Fruit fly (Drosophila melanogaster) whole organism, prepupa: ENCODE data around the gene mex1.
A peak's percentile ranks its signal among the peaks of the same experiment; 100 is the strongest.

Experiments used
- CG10669 ChIP-seq: fragments of 200-800 bp; sonication (Bioruptor generic); optimal IDR thresholded peaks from 3 replicates; lab custom pipeline; 2018; ENCODE audit warnings: missing biosample characterization, mild to moderate bottlenecking, missing genetic modification characterization, moderate library complexity
- CG11294 ChIP-seq: fragments of 200-800 bp; sonication (Bioruptor generic); IDR thresholded peaks from 2 replicates; pipeline ENCODE4 v1.3.6; 2022; ENCODE audit warnings: missing biosample characterization, missing genetic modification characterization
- CG11762 ChIP-seq: fragments of 200-800 bp; sonication (Bioruptor generic); optimal IDR thresholded peaks from 3 replicates; lab custom pipeline; 2016; ENCODE audit warnings: missing biosample characterization, missing genetic modification characterization; ENCODE audit not compliant: insufficient read depth
- CG11902 ChIP-seq: fragments of 200-800 bp; sonication (Bioruptor generic); optimal IDR thresholded peaks from 3 replicates; lab custom pipeline; 2016; ENCODE audit warnings: missing biosample characterization, missing genetic modification characterization
- CG15336 ChIP-seq: fragments of 200-800 bp; sonication (Bioruptor generic); IDR thresholded peaks from 2 replicates; pipeline ENCODE4 v1.3.6; 2022; ENCODE audit warnings: missing biosample characterization, missing genetic modification characterization
- CG1621 ChIP-seq: fragments of 200-800 bp; sonication (Bioruptor generic); optimal IDR thresholded peaks from 3 replicates; lab custom pipeline; 2018; ENCODE audit warnings: missing biosample characterization, mild to moderate bottlenecking, missing genetic modification characterization
- CG3032 ChIP-seq: fragments of 200-800 bp; optimal IDR thresholded peaks from 2 replicates; lab custom pipeline; 2019; ENCODE audit warnings: missing biosample characterization, mild to moderate bottlenecking, missing genetic modification characterization, moderate library complexity
- CG32006 ChIP-seq: fragments of 200-800 bp; sonication (Bioruptor generic); optimal IDR thresholded peaks from 3 replicates; lab custom pipeline; 2017; ENCODE audit warnings: missing biosample characterization, mild to moderate bottlenecking, missing genetic modification characterization
- CG34406 ChIP-seq: fragments of 200-800 bp; sonication (Bioruptor generic); optimal IDR thresholded peaks from 3 replicates; lab custom pipeline; 2016; ENCODE audit warnings: missing biosample characterization, missing genetic modification characterization
- CG6163 ChIP-seq: fragments of 200-800 bp; sonication (Bioruptor generic); IDR thresholded peaks from 3 replicates; pipeline ENCODE4 v1.3.6; 2022; ENCODE audit warnings: missing biosample characterization, missing genetic modification characterization
- CG6276 ChIP-seq: fragments of 200-800 bp; sonication (Bioruptor generic); optimal IDR thresholded peaks from 2 replicates; lab custom pipeline; 2017; ENCODE audit warnings: missing biosample characterization, mild to moderate bottlenecking, missing genetic modification characterization
- CG7368 ChIP-seq: fragments of 200-800 bp; sonication (Bioruptor generic); optimal IDR thresholded peaks from 3 replicates; lab custom pipeline; 2016; ENCODE audit warnings: missing biosample characterization, missing genetic modification characterization
- CG8119 ChIP-seq: fragments of 200-800 bp; sonication (Bioruptor generic); IDR thresholded peaks from 3 replicates; pipeline ENCODE4 v1.3.6; 2022; ENCODE audit warnings: missing biosample characterization, missing genetic modification characterization
- CG8319 ChIP-seq: fragments of 200-800 bp; sonication (Bioruptor generic); optimal IDR thresholded peaks from 3 replicates; lab custom pipeline; 2016; ENCODE audit warnings: missing biosample characterization, missing genetic modification characterization
- CG8632 ChIP-seq: fragments of 200-800 bp; sonication (Bioruptor generic); optimal IDR thresholded peaks from 3 replicates; lab custom pipeline; 2016; ENCODE audit warnings: missing biosample characterization, missing genetic modification characterization
- CG9139 ChIP-seq: fragments of 200-800 bp; sonication (Bioruptor generic); optimal IDR thresholded peaks from 3 replicates; lab custom pipeline; 2017; ENCODE audit warnings: missing biosample characterization, mild to moderate bottlenecking, missing genetic modification characterization
- Eip75B ChIP-seq: fragments of 200-800 bp; sonication (Bioruptor generic); optimal IDR thresholded peaks from 3 replicates; lab custom pipeline; 2016; ENCODE audit warnings: missing biosample characterization, missing genetic modification characterization
- Eip78C ChIP-seq: fragments of 200-800 bp; sonication (Bioruptor generic); peaks from one replicate; lab custom pipeline; 2016; ENCODE audit warnings: missing biosample characterization, missing genetic modification characterization
- Eip93F ChIP-seq: fragments of 200-800 bp; sonication (Bioruptor generic); optimal IDR thresholded peaks from 2 replicates; lab custom pipeline; 2016; ENCODE audit warnings: missing biosample characterization, mild to moderate bottlenecking, missing genetic modification characterization
- Ets21C ChIP-seq: fragments of 200-800 bp; sonication (Bioruptor generic); optimal IDR thresholded peaks from 3 replicates; lab custom pipeline; 2016; ENCODE audit warnings: missing biosample characterization, missing genetic modification characterization
- Gug ChIP-seq: fragments of 200-800 bp; sonication (Bioruptor generic); IDR thresholded peaks from 2 replicates; pipeline ENCODE4 v1.3.6; 2022; ENCODE audit warnings: missing biosample characterization, missing genetic modification characterization
- Hr39 ChIP-seq: fragments of 200-800 bp; sonication (Bioruptor generic); optimal IDR thresholded peaks from 2 replicates; lab custom pipeline; 2016; ENCODE audit warnings: missing biosample characterization, missing genetic modification characterization
- OdsH ChIP-seq: fragments of 200-800 bp; sonication (Bioruptor generic); optimal IDR thresholded peaks from 3 replicates; lab custom pipeline; 2016; ENCODE audit warnings: missing biosample characterization, missing genetic modification characterization
- Smox ChIP-seq: fragments of 200-800 bp; sonication (Bioruptor generic); optimal IDR thresholded peaks from 3 replicates; lab custom pipeline; 2016; ENCODE audit warnings: missing biosample characterization, missing genetic modification characterization
- Sox102F ChIP-seq: fragments of 200-800 bp; sonication (Bioruptor generic); optimal IDR thresholded peaks from 2 replicates; lab custom pipeline; 2016; ENCODE audit warnings: missing biosample characterization, mild to moderate bottlenecking, missing genetic modification characterization
- Sox14 ChIP-seq: fragments of 200-800 bp; sonication (Bioruptor generic); optimal IDR thresholded peaks from 3 replicates; lab custom pipeline; 2016; ENCODE audit warnings: missing biosample characterization, missing genetic modification characterization
- achi ChIP-seq: fragments of 200-800 bp; sonication (Bioruptor generic); optimal IDR thresholded peaks from 3 replicates; lab custom pipeline; 2016; ENCODE audit warnings: missing biosample characterization, missing genetic modification characterization
- acj6 ChIP-seq: fragments of 200-800 bp; sonication (Bioruptor generic); optimal IDR thresholded peaks from 3 replicates; lab custom pipeline; 2016; ENCODE audit warnings: missing biosample characterization, missing genetic modification characterization
- dac ChIP-seq: fragments of 200-800 bp; sonication (Bioruptor generic); optimal IDR thresholded peaks from 2 replicates; lab custom pipeline; 2017; ENCODE audit warnings: missing biosample characterization, mild to moderate bottlenecking, missing genetic modification characterization
- eg ChIP-seq: fragments of 200-800 bp; sonication (Bioruptor generic); IDR thresholded peaks from 3 replicates; pipeline ENCODE4 v1.3.6; 2022; ENCODE audit warnings: missing biosample characterization, missing genetic modification characterization
- fd59A ChIP-seq: fragments of 200-800 bp; sonication (Bioruptor generic); optimal IDR thresholded peaks from 2 replicates; lab custom pipeline; 2017; ENCODE audit warnings: missing biosample characterization, mild to moderate bottlenecking, missing genetic modification characterization, missing genetic modification reagents
- fd85E ChIP-seq: fragments of 200-800 bp; sonication (Bioruptor generic); optimal IDR thresholded peaks from 3 replicates; lab custom pipeline; 2016; ENCODE audit warnings: missing biosample characterization, missing genetic modification characterization
- fkh ChIP-seq: fragments of 200-800 bp; sonication (Bioruptor generic); optimal IDR thresholded peaks from 3 replicates; lab custom pipeline; 2017; ENCODE audit warnings: missing biosample characterization, mild to moderate bottlenecking, missing genetic modification characterization, moderate library complexity
- salr ChIP-seq, 2 experiments: fragments of 200-800 bp; sonication (Bioruptor generic); optimal IDR thresholded peaks; 3 replicates each; lab custom pipeline; 2016 to 2018; ENCODE audit warnings: missing biosample characterization in 2 of 2, missing genetic modification characterization in 2 of 2, mild to moderate bottlenecking in 1 of 2
- spab ChIP-seq: fragments of 200-800 bp; sonication (Bioruptor generic); optimal IDR thresholded peaks from 2 replicates; lab custom pipeline; 2017; ENCODE audit warnings: missing biosample characterization, mild to moderate bottlenecking, missing genetic modification characterization, missing genetic modification reagents
- ss ChIP-seq, 2 experiments: fragments of 200-800 bp; sonication (Bioruptor generic); optimal IDR thresholded peaks; 2 replicates in 1 of 2; 3 replicates in 1 of 2; lab custom pipeline; 2017 to 2018; ENCODE audit warnings: mild to moderate bottlenecking in 2 of 2, missing biosample characterization in 2 of 2, missing genetic modification characterization in 2 of 2, moderate library complexity in 1 of 2
- svp ChIP-seq: fragments of 200-800 bp; sonication (Bioruptor generic); peaks from one replicate; lab custom pipeline; 2016; ENCODE audit warnings: missing biosample characterization, missing genetic modification characterization
- topi ChIP-seq: fragments of 200-800 bp; sonication (Bioruptor generic); optimal IDR thresholded peaks from 3 replicates; lab custom pipeline; 2016; ENCODE audit warnings: missing biosample characterization, missing genetic modification characterization
- vri ChIP-seq: fragments of 200-800 bp; sonication (Bioruptor generic); optimal IDR thresholded peaks from 3 replicates; lab custom pipeline; 2016; ENCODE audit warnings: missing biosample characterization, mild to moderate bottlenecking, missing genetic modification characterization

The mex1 gene

dm6 chr3L:15553993-15554644 lies 34.7 kb upstream of the mex1 start, which contains the start of gene AGO2 (continued):
- TF ChIP-seq salr (GFP tag; optimal IDR thresholded peaks at IDR 0.05; lab: Kevin White, UChicago) = no peak
- TF ChIP-seq CG3032 (tag; lab: Kevin White, UChicago) = peak; percentile 85
- TF ChIP-seq Eip75B (GFP tag; lab: Kevin White, UChicago) = peak; percentile 54
- peak; percentile 81 for TF ChIP-seq Gug (GFP tag; lab: Robert Waterston, UW)
- TF ChIP-seq Hr39 (GFP tag; lab: Kevin White, UChicago) = no peak
- peak; percentile 65 for TF ChIP-seq CG1621
- no peak for TF ChIP-seq CG8119 (GFP tag; lab: Robert Waterston, UW)
- TF ChIP-seq Sox14 (GFP tag; lab: Kevin White, UChicago) = peak; percentile 18
- no peak for TF ChIP-seq achi (GFP tag; lab: Kevin White, UChicago)
- TF ChIP-seq, all 60 proteins: peak for 31

DNA sequence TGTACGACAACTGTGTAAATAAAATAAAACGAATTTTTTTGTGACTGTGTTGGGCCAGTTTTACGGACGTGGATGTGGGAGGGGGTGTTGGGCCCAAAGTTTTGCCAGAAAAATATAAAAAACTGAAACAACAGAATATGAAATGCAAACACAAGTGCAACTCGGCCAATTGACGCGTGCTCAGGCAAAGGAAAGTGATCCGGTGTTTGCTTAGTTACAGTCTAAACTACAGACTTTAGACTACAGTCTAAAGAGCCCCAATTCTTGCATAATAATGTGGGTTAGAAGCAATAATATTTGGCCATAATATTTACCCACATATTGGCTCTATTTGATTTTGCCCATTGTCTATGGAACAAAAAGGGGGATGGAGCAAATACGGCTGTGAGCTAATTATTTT lies 29.5 kb upstream of the mex1 start:
- TF ChIP-seq OdsH (GFP tag; lab: Kevin White, UChicago) = no peak
- TF ChIP-seq CG11762 = no peak
- no peak for TF ChIP-seq CG8319 (GFP tag; lab: Kevin White, UChicago)
- TF ChIP-seq fkh = peak; percentile 86
- TF ChIP-seq Sox14 (GFP tag; lab: Kevin White, UChicago) = no peak
- no peak for TF ChIP-seq Eip93F (GFP tag; lab: Kevin White, UChicago)
- peak; percentile 50 for TF ChIP-seq vri (GFP tag; lab: Kevin White, UChicago)

DNA sequence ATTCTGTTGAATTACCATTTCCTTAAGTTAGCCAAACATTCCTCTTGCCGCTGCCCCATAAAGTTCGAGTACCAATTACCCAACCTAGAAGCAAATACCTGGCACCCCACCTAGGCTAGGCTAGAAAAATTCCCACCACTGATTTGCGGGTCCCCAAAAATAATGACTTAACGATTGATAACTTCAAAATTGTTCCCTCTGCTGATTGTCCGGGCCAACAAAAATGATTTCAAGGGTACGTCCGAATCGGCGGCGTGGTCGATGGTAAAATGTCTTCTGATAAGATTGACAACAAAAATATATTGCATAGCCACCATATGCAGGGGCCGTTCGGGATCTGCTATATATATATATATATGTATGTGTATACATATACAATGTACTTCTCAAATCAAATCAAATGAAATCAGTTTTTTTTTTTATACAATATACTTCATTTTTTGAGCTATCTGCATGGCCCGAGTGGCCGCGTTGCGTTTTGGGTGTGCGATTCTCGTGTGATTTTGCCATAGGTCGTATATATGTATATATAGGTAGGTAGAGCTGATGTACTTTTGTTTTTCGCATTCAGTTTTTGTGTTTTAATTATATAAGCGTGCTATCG lies 27.9 kb upstream of the mex1 start:
- TF ChIP-seq vri (GFP tag; lab: Kevin White, UChicago) (peak; percentile 94), CG11902 (GFP tag; lab: Kevin White, UChicago) (no peak)

DNA sequence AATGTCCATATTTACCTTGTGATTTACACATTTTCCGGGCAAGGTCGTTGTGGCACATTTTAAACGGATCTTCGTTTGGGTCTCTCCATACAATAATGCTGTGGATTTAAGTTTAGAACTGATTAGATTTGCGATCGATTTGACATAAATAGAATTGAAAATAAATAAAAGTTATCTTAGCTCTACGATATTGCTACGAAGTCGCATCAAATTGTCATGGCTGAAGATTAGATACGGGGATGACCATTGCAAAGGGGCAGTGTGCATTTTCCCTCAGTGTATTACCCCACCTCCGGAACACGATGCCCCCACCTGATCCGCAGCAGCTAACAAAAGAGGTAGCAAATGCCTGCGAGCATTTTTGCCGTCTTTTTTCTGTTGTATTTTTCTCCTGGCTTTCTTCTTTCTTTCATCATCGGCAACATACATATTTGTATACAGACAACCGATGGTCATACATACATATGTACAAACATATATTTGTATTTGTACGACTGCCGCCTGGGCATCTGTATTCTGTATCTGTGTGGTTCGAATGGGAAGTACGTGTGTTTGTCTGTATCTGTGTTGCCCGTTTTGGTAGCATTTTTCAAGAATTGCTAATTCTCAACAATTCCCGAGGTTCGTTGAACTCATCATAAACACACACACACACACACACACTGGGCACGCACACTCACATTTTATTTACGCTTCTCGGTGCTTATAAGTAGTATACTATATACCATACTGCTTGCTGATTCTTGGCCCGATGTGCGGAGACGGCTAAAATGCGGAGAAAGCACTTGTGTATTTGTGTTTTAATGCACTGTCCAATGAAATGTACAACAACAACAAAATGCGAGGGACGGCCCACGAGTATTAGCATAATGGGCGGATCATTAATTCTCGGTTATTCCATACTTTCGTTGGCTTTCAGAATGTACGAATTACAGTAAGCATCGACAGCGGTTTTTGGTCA lies 25.3 kb upstream of the mex1 start:
- TF ChIP-seq CG34406 (peak; percentile 19), Sox14 (GFP tag; lab: Kevin White, UChicago) (peak; percentile 35), CG3032 (tag; lab: Kevin White, UChicago) (no peak), CG9139 (GFP tag; lab: Kevin White, UChicago) (no peak), CG7368 (GFP tag; lab: Kevin White, UChicago) (no peak), acj6 (GFP tag; lab: Kevin White, UChicago) (peak; percentile 37), CG15336 (GFP tag; lab: Robert Waterston, UW) (no peak), dac (GFP tag; lab: Kevin White, UChicago) (no peak), CG11762 (no peak), CG8632 (GFP tag; lab: Kevin White, UChicago) (no peak), eg (GFP tag; lab: Robert Waterston, UW) (no peak), CG8319 (GFP tag; lab: Kevin White, UChicago) (no peak), CG32006 (GFP tag; lab: Kevin White, UChicago) (peak; percentile 74), salr (GFP tag; optimal IDR thresholded peaks at IDR 0.05; lab: Kevin White, UChicago) (peak in 1 of 2 experiments; percentile 43), Sox102F (GFP tag; lab: Kevin White, UChicago) (peak; percentile 39), fkh (peak; percentile 33), Ets21C (GFP tag; lab: Kevin White, UChicago) (peak; percentile 23), Smox (peak; percentile 46), fd85E (no peak), Hr39 (GFP tag; lab: Kevin White, UChicago) (peak; percentile 68), CG10669 (no peak), OdsH (GFP tag; lab: Kevin White, UChicago) (peak; percentile 33), CG6276 (no peak), fd59A (no peak), CG11294 (GFP tag; lab: Robert Waterston, UW) (no peak), Eip78C (peak; percentile 59), Eip75B (GFP tag; lab: Kevin White, UChicago) (peak; percentile 12), ss (GFP tag; optimal IDR thresholded peaks at IDR 0.05; lab: Kevin White, UChicago) (no peak), vri (GFP tag; lab: Kevin White, UChicago) (peak; percentile 32), topi (GFP tag; lab: Kevin White, UChicago) (peak; percentile 57), CG6163 (no peak), spab (GFP tag; lab: Kevin White, UChicago) (no peak), CG1621 (no peak), Gug (GFP tag; lab: Robert Waterston, UW) (no peak), svp (GFP tag; lab: Kevin White, UChicago) (peak; percentile 78)
